Worm (Caenorhabditis elegans) whole organism, L4 larva: ENCODE results near the gene hlh-29.

Source experiments
- F10B5.3 ChIP-seq: sonication (generic microtip); optimal IDR thresholded peaks from 2 replicates; lab custom pipeline; 2016; ENCODE audit warnings: mild to moderate bottlenecking, missing genetic modification characterization, missing compliant biosample characterization
- ceh-82 ChIP-seq: sonication (generic microtip); optimal IDR thresholded peaks from 2 replicates; lab custom pipeline; 2017; ENCODE audit warnings: missing biosample characterization, missing genetic modification characterization
- egl-27 ChIP-seq: sonication (generic microtip); optimal IDR thresholded peaks from 3 replicates; lab custom pipeline; 2017; ENCODE audit warnings: missing biosample characterization, missing genetic modification reagents, missing genetic modification characterization
- nhr-237 ChIP-seq: sonication (generic microtip); optimal IDR thresholded peaks from 2 replicates; lab custom pipeline; 2017; ENCODE audit warnings: missing biosample characterization, missing genetic modification characterization
- nhr-41 ChIP-seq: fragments of 200-800 bp; sonication (Bioruptor generic); IDR thresholded peaks from 2 replicates; pipeline ENCODE4 v1.3.6; 2022; ENCODE audit warnings: missing genetic modification reagents, missing genetic modification characterization, missing compliant biosample characterization
- nhr-76 ChIP-seq: fragments of 150-350 bp; optimal IDR thresholded peaks from 2 replicates; lab custom pipeline; 2014; ENCODE audit warnings: missing biosample characterization, missing genetic modification characterization
- skn-1 ChIP-seq: fragments of 150-350 bp; optimal IDR thresholded peaks from 2 replicates; lab custom pipeline; 2014; ENCODE audit warnings: missing biosample characterization, missing genetic modification characterization
- unc-130 ChIP-seq: sonication (generic microtip); optimal IDR thresholded peaks from 2 replicates; lab custom pipeline; 2016; ENCODE audit warnings: missing genetic modification reagents, missing genetic modification characterization, missing compliant biosample characterization
- vab-7 ChIP-seq: fragments of 200-800 bp; sonication (Bioruptor generic); IDR thresholded peaks from 2 replicates; pipeline ENCODE4 v1.3.6; 2022; ENCODE audit warnings: missing genetic modification reagents, missing genetic modification characterization, missing compliant biosample characterization

- TF ChIP-seq nhr-76 (no peak), nhr-237 (tag; lab: Kevin White, UChicago) (no peak), unc-130 (no peak), ceh-82 (no peak), egl-27 (tag; lab: Kevin White, UChicago) (no peak), vab-7 (GFP tag; lab: Robert Waterston, UW) (no peak), skn-1 (tag; lab: Kevin White, UChicago) (no peak), F10B5.3 (tag; lab: Kevin White, UChicago) (no peak), nhr-41 (GFP tag; lab: Robert Waterston, UW) (no peak)
Observed at ce11 chrX:17553772-17554171, 5.3 kb upstream of the hlh-29 start.
